Fruit fly (Drosophila melanogaster): Measurements from ENCODE around the gene CG4880.

- TF ChIP-seq fd59A (GFP tag; optimal IDR thresholded peaks at IDR 0.05) (no peak), Blimp-1 (GFP tag; optimal IDR thresholded peaks at IDR 0.05) (no peak), CG8632 (GFP tag; optimal IDR thresholded peaks at IDR 0.05) (no peak), Smox (GFP tag; optimal IDR thresholded peaks at IDR 0.05) (no peak), Lpt (GFP tag; optimal IDR thresholded peaks at IDR 0.05) (no peak), Ets96B (tag; optimal IDR thresholded peaks at IDR 0.05) (no peak), vri (GFP tag; optimal IDR thresholded peaks at IDR 0.05) (no peak), Gug (GFP tag; IDR thresholded peaks at IDR 0.05) (no peak), pdm3 (GFP tag; optimal IDR thresholded peaks at IDR 0.05) (no peak)
Observed at dm6 chrX:16909297-16909696, 22.7 kb downstream of the CG4880 start.

Measured in whole organism, prepupa.